Fruit fly (Drosophila melanogaster): ENCODE measurements around the gene dpr16.

Gene dpr16

DNA sequence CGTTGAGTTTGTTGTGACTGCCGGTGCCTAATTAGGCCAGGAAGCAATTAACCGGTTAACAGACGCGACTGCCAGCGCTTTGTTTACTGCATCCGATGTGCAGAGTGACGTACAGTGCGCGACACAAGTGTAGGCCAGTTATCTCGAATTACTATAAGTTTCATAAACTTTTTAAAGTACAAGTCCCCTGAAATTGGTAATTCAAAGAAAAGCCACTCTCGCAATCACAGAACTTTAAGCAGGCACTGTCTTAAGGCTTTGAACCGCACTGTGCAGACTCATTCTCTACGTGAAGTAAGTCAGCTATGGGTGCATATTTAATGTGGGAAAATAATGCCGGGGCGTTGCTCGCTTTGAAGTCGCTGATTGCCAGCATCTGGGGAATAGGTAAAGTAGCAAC lies 58.8 kb downstream of the dpr16 start (continued):
- TF ChIP-seq sna (GFP tag; IDR thresholded peaks at IDR 0.05; ENCODE audit: partially characterized antibody) (no peak), CG14710 (tag; optimal IDR thresholded peaks at IDR 0.05) (peak; percentile 32), gem (tag; optimal IDR thresholded peaks at IDR 0.05) (peak; percentile 59), vfl (GFP tag; optimal IDR thresholded peaks at IDR 0.05) (no peak), mirr (GFP tag; optimal IDR thresholded peaks at IDR 0.05) (no peak), YL-1 (GFP tag; optimal IDR thresholded peaks at IDR 0.05) (no peak), jumu (GFP tag; optimal IDR thresholded peaks at IDR 0.05) (peak; percentile 29), CG10366 (GFP tag; IDR thresholded peaks at IDR 0.05) (peak; percentile 43), maf-S (GFP tag; optimal IDR thresholded peaks at IDR 0.05) (no peak), sim (GFP tag; IDR thresholded peaks at IDR 0.05) (no peak), Abd-B (GFP tag; optimal IDR thresholded peaks at IDR 0.05) (no peak), CG7556 (GFP tag; optimal IDR thresholded peaks at IDR 0.05) (no peak), crc (GFP tag; optimal IDR thresholded peaks at IDR 0.05) (no peak), CG6689 (GFP tag; IDR thresholded peaks at IDR 0.05) (peak; percentile 41), Sox102F (GFP tag; optimal IDR thresholded peaks at IDR 0.05) (peak; percentile 74), stwl (tag; optimal IDR thresholded peaks at IDR 0.05) (no peak), gfzf (GFP tag; optimal IDR thresholded peaks at IDR 0.05) (no peak), CG17359 (tag; optimal IDR thresholded peaks at IDR 0.05) (peak; percentile 66), knrl (GFP tag; IDR thresholded peaks at IDR 0.05; ENCODE audit: partially characterized antibody) (no peak), gsb-n (tag; optimal IDR thresholded peaks at IDR 0.05) (peak; percentile 44), her (GFP tag; optimal IDR thresholded peaks at IDR 0.05) (no peak), Bgb (GFP tag; IDR thresholded peaks at IDR 0.05; ENCODE audit: partially characterized antibody) (no peak), CG13624 (GFP tag; optimal IDR thresholded peaks at IDR 0.05) (no peak), cg (GFP tag; optimal IDR thresholded peaks at IDR 0.05) (no peak), jing (GFP tag; optimal IDR thresholded peaks at IDR 0.05) (peak; percentile 19), sqz (GFP tag; optimal IDR thresholded peaks at IDR 0.05) (no peak), CoRest (tag; optimal IDR thresholded peaks at IDR 0.05) (peak; percentile 23), CG4854 (GFP tag; optimal IDR thresholded peaks at IDR 0.05) (no peak), CG8388 (GFP tag; optimal IDR thresholded peaks at IDR 0.05) (peak; percentile 66), Eip74EF (GFP tag; optimal IDR thresholded peaks at IDR 0.05) (no peak), Kr (GFP tag; optimal IDR thresholded peaks at IDR 0.05) (no peak), Ets97D (GFP tag; optimal IDR thresholded peaks at IDR 0.05) (no peak), nmo (GFP tag; optimal IDR thresholded peaks at IDR 0.05) (peak; percentile 40), dan (GFP tag; IDR thresholded peaks at IDR 0.05) (no peak), Gsc (GFP tag; IDR thresholded peaks at IDR 0.05) (no peak), Hmx (GFP tag; optimal IDR thresholded peaks at IDR 0.05) (no peak), Atf-2 (GFP tag; optimal IDR thresholded peaks at IDR 0.05) (no peak), Lhr (GFP tag; optimal IDR thresholded peaks at IDR 0.05) (peak; percentile 3), CG31441 (GFP tag; IDR thresholded peaks at IDR 0.05) (peak; percentile 60), Hr39 (optimal IDR thresholded peaks at IDR 0.05) (no peak), Vsx1 (GFP tag; optimal IDR thresholded peaks at IDR 0.05) (no peak), CG8944 (GFP tag; optimal IDR thresholded peaks at IDR 0.05) (no peak), NC2β (GFP tag; optimal IDR thresholded peaks at IDR 0.05) (no peak), Adf1 (GFP tag; IDR thresholded peaks at IDR 0.05) (no peak), h (optimal IDR thresholded peaks at IDR 0.05) (no peak), CG4282 (GFP tag; optimal IDR thresholded peaks at IDR 0.05) (no peak), pita (GFP tag; optimal IDR thresholded peaks at IDR 0.05) (no peak), Myb (GFP tag; optimal IDR thresholded peaks at IDR 0.05) (peak; percentile 6), HmgD (GFP tag; optimal IDR thresholded peaks at IDR 0.05) (no peak), CG15011 (GFP tag; optimal IDR thresholded peaks at IDR 0.05) (no peak), Med (GFP tag) (peak; percentile 86), CG8089 (GFP tag; optimal IDR thresholded peaks at IDR 0.05) (no peak)

Measured in whole organism, embryonic.